Worm (Caenorhabditis elegans) whole organism, young adult: ENCODE measurements around the gene gnrr-2.

ENCODE experiments used
- B0261.1 ChIP-seq: sonication (generic microtip); optimal IDR thresholded peaks from 2 replicates; lab custom pipeline; 2016; ENCODE audit warnings: mild to moderate bottlenecking, missing genetic modification characterization, moderate library complexity, missing compliant biosample characterization
- C17E4.6 ChIP-seq: fragments of 200-800 bp; sonication (Bioruptor generic); IDR thresholded peaks from 2 replicates; pipeline ENCODE4 v1.3.6; 2022; ENCODE audit warnings: missing genetic modification reagents, missing genetic modification characterization, missing compliant biosample characterization
- F10E7.11 ChIP-seq: sonication (generic microtip); optimal IDR thresholded peaks from 2 replicates; lab custom pipeline; 2017; ENCODE audit warnings: mild to moderate bottlenecking, missing genetic modification characterization, moderate library complexity, missing compliant biosample characterization
- F22D6.2 ChIP-seq: sonication (generic microtip); optimal IDR thresholded peaks from 2 replicates; lab custom pipeline; 2016; ENCODE audit warnings: mild to moderate bottlenecking, missing genetic modification characterization, missing compliant biosample characterization
- F37B4.10 ChIP-seq: fragments of 200-800 bp; sonication (Bioruptor generic); IDR thresholded peaks from 2 replicates; pipeline ENCODE4 v1.3.6; 2022; ENCODE audit warnings: missing genetic modification characterization, missing compliant biosample characterization
- ama-1 ChIP-seq, 3 experiments: fragments of 150-350 bp in 1 of 3; sonication (generic microtip) in 2 of 3; optimal IDR thresholded peaks; 2 replicates each; lab custom pipeline; 2014 to 2018; ENCODE audit warnings: missing biosample characterization in 2 of 3, missing genetic modification characterization in 2 of 3, missing genetic modification reagents in 2 of 3
- atf-7 ChIP-seq: sonication (generic microtip); optimal IDR thresholded peaks from 2 replicates; lab custom pipeline; 2017; ENCODE audit warnings: mild to moderate bottlenecking, missing genetic modification characterization, missing compliant biosample characterization
- attf-5 ChIP-seq: fragments of 200-800 bp; sonication (Bioruptor generic); optimal IDR thresholded peaks from 2 replicates; lab custom pipeline; 2018; ENCODE audit warnings: mild to moderate bottlenecking, missing genetic modification characterization, missing compliant biosample characterization
- ccch-3 ChIP-seq: fragments of 200-800 bp; sonication (Bioruptor generic); optimal IDR thresholded peaks from 2 replicates; lab custom pipeline; 2018; ENCODE audit warnings: mild to moderate bottlenecking, missing genetic modification characterization, missing compliant biosample characterization
- cebp-1 ChIP-seq, 2 experiments: fragments of 200-800 bp in 1 of 2; sonication (Bioruptor generic) in 1 of 2; sonication (generic microtip) in 1 of 2; IDR thresholded peaks in 1 of 2; optimal IDR thresholded peaks in 1 of 2; 2 replicates each; pipeline versions ENCODE4 v1.3.6 to Lab custom; 2017 to 2022; ENCODE audit warnings: missing compliant biosample characterization in 2 of 2, missing genetic modification characterization in 2 of 2, mild to moderate bottlenecking in 1 of 2, missing genetic modification reagents in 1 of 2, moderate library complexity in 1 of 2
- cebp-2 ChIP-seq: fragments of 200-800 bp; sonication (Bioruptor generic); IDR thresholded peaks from 2 replicates; pipeline ENCODE4 v1.3.6; 2022; ENCODE audit warnings: missing genetic modification characterization, missing compliant biosample characterization
- ceh-100 ChIP-seq: fragments of 200-800 bp; sonication (Bioruptor generic); IDR thresholded peaks from 2 replicates; pipeline ENCODE4 v1.3.6; 2022; ENCODE audit warnings: missing genetic modification reagents, missing genetic modification characterization, missing compliant biosample characterization
- ceh-27 ChIP-seq: fragments of 200-800 bp; sonication (Bioruptor generic); optimal IDR thresholded peaks from 2 replicates; lab custom pipeline; 2018; ENCODE audit warnings: mild to moderate bottlenecking, missing genetic modification characterization, moderate library complexity, missing compliant biosample characterization
- ceh-79 ChIP-seq: sonication (generic microtip); optimal IDR thresholded peaks from 2 replicates; lab custom pipeline; 2017; ENCODE audit warnings: mild to moderate bottlenecking, missing genetic modification characterization, missing compliant biosample characterization
- die-1 ChIP-seq: sonication (generic microtip); optimal IDR thresholded peaks from 2 replicates; lab custom pipeline; 2016; ENCODE audit warnings: missing genotype, mild to moderate bottlenecking, missing genetic modification characterization, missing compliant biosample characterization
- dox-1 ChIP-seq: fragments of 200-800 bp; sonication (Bioruptor generic); IDR thresholded peaks from 2 replicates; pipeline ENCODE4 v1.3.6; 2022; ENCODE audit warnings: missing genetic modification reagents, missing genetic modification characterization, missing compliant biosample characterization
- dpff-1 ChIP-seq: sonication (generic microtip); optimal IDR thresholded peaks from 2 replicates; lab custom pipeline; 2017; ENCODE audit warnings: mild to moderate bottlenecking, missing genetic modification characterization, missing compliant biosample characterization
- egl-18 ChIP-seq: fragments of 200-800 bp; sonication (Bioruptor generic); IDR thresholded peaks from 2 replicates; pipeline ENCODE4 v1.3.6; 2022; ENCODE audit warnings: missing genetic modification reagents, missing genetic modification characterization, missing compliant biosample characterization
- ekl-4 ChIP-seq: fragments of 200-800 bp; sonication (Bioruptor generic); IDR thresholded peaks from 2 replicates; pipeline ENCODE4 v1.3.6; 2022; ENCODE audit warnings: missing genetic modification reagents, missing genetic modification characterization, missing compliant biosample characterization
- fkh-3 ChIP-seq: sonication (generic microtip); optimal IDR thresholded peaks from 2 replicates; lab custom pipeline; 2016; ENCODE audit warnings: mild to moderate bottlenecking, missing genetic modification characterization, missing compliant biosample characterization
- him-1 ChIP-seq: sonication (generic microtip); optimal IDR thresholded peaks from 2 replicates; lab custom pipeline; 2016; ENCODE audit warnings: missing genotype, missing genetic modification reagents, missing genetic modification characterization, missing compliant biosample characterization
- hsf-1 ChIP-seq: fragments of 200-800 bp; sonication (Bioruptor generic); IDR thresholded peaks from 2 replicates; pipeline ENCODE4 v1.3.6; 2022; ENCODE audit warnings: missing genetic modification reagents, missing genetic modification characterization, missing compliant biosample characterization
- lin-26 ChIP-seq: fragments of 200-800 bp; sonication (Bioruptor generic); IDR thresholded peaks from 2 replicates; pipeline ENCODE4 v1.3.6; 2022; ENCODE audit warnings: missing genetic modification reagents, missing genetic modification characterization, missing compliant biosample characterization
- lin-54 ChIP-seq: fragments of 200-800 bp; sonication (Bioruptor generic); optimal IDR thresholded peaks from 2 replicates; lab custom pipeline; 2018; ENCODE audit warnings: mild to moderate bottlenecking, missing genetic modification characterization, missing compliant biosample characterization
- madf-3 ChIP-seq: fragments of 200-800 bp; sonication (Bioruptor generic); IDR thresholded peaks from 2 replicates; pipeline ENCODE4 v1.3.6; 2022; ENCODE audit warnings: missing genetic modification reagents, missing genetic modification characterization, missing compliant biosample characterization
- madf-8 ChIP-seq: fragments of 200-800 bp; sonication (Bioruptor generic); conservative IDR thresholded peaks from 2 replicates; pipeline ENCODE4 v1.3.6; 2022; ENCODE audit warnings: missing genetic modification reagents, missing genetic modification characterization, missing compliant biosample characterization
- mes-4 ChIP-seq: sonication (generic microtip); optimal IDR thresholded peaks from 2 replicates; lab custom pipeline; 2016; ENCODE audit warnings: missing genotype, missing genetic modification characterization, missing compliant biosample characterization
- nfyb-1 ChIP-seq: fragments of 200-800 bp; sonication (Bioruptor generic); IDR thresholded peaks from 2 replicates; pipeline ENCODE4 v1.3.6; 2022; ENCODE audit warnings: missing genetic modification reagents, missing genetic modification characterization, missing compliant biosample characterization
- nhr-90 ChIP-seq: sonication (generic microtip); optimal IDR thresholded peaks from 2 replicates; lab custom pipeline; 2016; ENCODE audit warnings: missing genotype, mild to moderate bottlenecking, missing genetic modification characterization, missing compliant biosample characterization
- pbrm-1 ChIP-seq: fragments of 200-800 bp; sonication (Bioruptor generic); IDR thresholded peaks from 2 replicates; pipeline ENCODE4 v1.3.6; 2022; ENCODE audit warnings: missing genetic modification reagents, missing genetic modification characterization, missing compliant biosample characterization
- sea-2 ChIP-seq: fragments of 200-800 bp; sonication (Bioruptor generic); IDR thresholded peaks from 2 replicates; pipeline ENCODE4 v1.3.6; 2022; ENCODE audit warnings: missing genetic modification characterization, missing compliant biosample characterization
- snpc-1.1 ChIP-seq: sonication (generic microtip); optimal IDR thresholded peaks from 2 replicates; lab custom pipeline; 2017; ENCODE audit warnings: missing genetic modification characterization, mild to moderate bottlenecking, missing compliant biosample characterization, antibody characterized with exemption, moderate library complexity, missing genotype, missing genetic modification reagents; ENCODE audit not compliant: insufficient read depth
- snpc-3.4 ChIP-seq: sonication (generic microtip); optimal IDR thresholded peaks from 2 replicates; lab custom pipeline; 2017; ENCODE audit warnings: missing genetic modification characterization, mild to moderate bottlenecking, missing compliant biosample characterization, antibody characterized with exemption, moderate library complexity, missing genotype, missing genetic modification reagents
- snpc-4 ChIP-seq, 5 experiments: fragments of 150-350 bp in 1 of 5; sonication (generic microtip) in 4 of 5; optimal IDR thresholded peaks; 2 replicates each; lab custom pipeline; 2014 to 2018; ENCODE audit warnings: missing genetic modification characterization in 5 of 5, missing biosample characterization in 3 of 5, antibody characterized with exemption in 2 of 5, mild to moderate bottlenecking in 2 of 5, missing compliant biosample characterization in 2 of 5, missing genotype in 2 of 5, moderate library complexity in 2 of 5, missing genetic modification reagents in 1 of 5
- tbx-9 ChIP-seq: sonication (generic microtip); optimal IDR thresholded peaks from 2 replicates; lab custom pipeline; 2016; ENCODE audit warnings: borderline replicate concordance, missing genetic modification characterization, inconsistent platforms, missing compliant biosample characterization
- tlf-1 ChIP-seq: fragments of 200-800 bp; sonication (Bioruptor generic); optimal IDR thresholded peaks from 2 replicates; lab custom pipeline; 2018; ENCODE audit warnings: mild to moderate bottlenecking, missing genetic modification characterization, missing compliant biosample characterization
- zim-3 ChIP-seq: sonication (generic microtip); optimal IDR thresholded peaks from 2 replicates; lab custom pipeline; 2017; ENCODE audit warnings: mild to moderate bottlenecking, missing genetic modification characterization, moderate library complexity, missing compliant biosample characterization
- ztf-18 ChIP-seq: sonication (generic microtip); optimal IDR thresholded peaks from 2 replicates; lab custom pipeline; 2016; ENCODE audit warnings: missing genotype, mild to moderate bottlenecking, missing genetic modification characterization, missing compliant biosample characterization

gnrr-2 gene

DNA sequence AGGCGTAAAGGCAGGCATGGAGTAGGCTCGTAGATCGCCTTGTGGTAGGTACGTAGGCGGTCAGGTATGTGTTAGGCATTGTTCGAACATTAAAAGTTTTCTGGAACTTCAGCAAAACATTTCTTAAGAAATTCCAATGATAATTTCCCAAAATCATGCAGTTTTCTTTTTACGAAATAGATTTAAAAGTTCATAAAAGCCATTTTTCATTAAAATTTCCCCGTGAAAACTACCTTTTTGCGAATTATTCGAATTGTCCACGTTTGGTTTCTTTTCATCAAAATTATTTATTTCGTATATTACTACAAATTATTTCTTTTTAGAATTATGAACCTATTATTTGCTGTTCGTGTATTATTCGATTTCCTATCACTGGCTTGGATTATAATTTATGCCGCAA is 14.1 kb upstream of the gnrr-2 start, which contains the start of gene C15H11.13 (continued):
- TF ChIP-seq madf-8 (GFP tag; lab: Robert Waterston, UW), result no peak

DNA sequence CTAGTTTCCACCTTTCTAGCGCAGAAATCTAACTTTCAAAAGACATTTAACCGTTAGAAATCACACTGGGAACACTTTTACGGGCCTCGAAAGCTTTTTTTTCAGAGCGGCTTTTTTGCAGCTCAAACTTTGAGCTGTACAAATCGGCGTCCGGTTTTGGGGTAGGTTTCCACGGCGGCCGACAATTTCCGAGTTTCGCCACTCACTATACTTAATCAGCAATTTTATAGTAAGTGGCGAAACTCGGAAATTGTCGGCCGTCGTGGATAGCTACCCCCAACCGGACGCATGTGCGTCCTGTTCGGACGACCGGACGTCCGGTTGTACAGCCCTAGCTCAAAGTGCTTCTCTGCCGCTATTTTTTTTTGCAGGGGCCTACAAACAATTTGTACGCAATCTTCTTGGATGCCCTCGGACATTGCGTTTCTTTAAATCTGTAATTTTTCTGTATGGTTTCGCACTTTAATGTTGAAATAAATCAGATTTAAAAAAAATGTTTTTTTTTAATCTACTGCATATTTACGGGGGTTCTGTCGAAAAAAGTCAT is 12.7 kb upstream of the gnrr-2 start:
- TF ChIP-seq dpff-1 (tag; lab: Kevin White, UChicago) (no peak), pbrm-1 (GFP tag; lab: Robert Waterston, UW) (peak; percentile 54; the same call in 1 of the 2 replicates), fkh-3 (no peak), snpc-3.4 (tag; lab: Kevin White, UChicago) (peak; percentile 50), ceh-79 (tag; lab: Kevin White, UChicago) (no peak), atf-7 (no peak), snpc-1.1 (peak; percentile 83), ccch-3 (GFP tag; lab: Kevin White, UChicago) (no peak), him-1 (tag; lab: Kevin White, UChicago) (peak; percentile 27), snpc-4 (GFP tag; optimal IDR thresholded peaks at IDR 0.05; lab: Kevin White, UChicago) (peak; percentile 80), snpc-4 (tag; optimal IDR thresholded peaks at IDR 0.05; lab: Kevin White, UChicago) (peak in 3 of 4 experiments; percentile 84 to 96 (median 93)), lin-54 (GFP tag; lab: Kevin White, UChicago) (no peak), F37B4.10 (0 out of 2 replicates have a peak, but pooled peaks have one; percentile 79), C17E4.6 (no peak), F10E7.11 (tag; lab: Kevin White, UChicago) (no peak)

DNA sequence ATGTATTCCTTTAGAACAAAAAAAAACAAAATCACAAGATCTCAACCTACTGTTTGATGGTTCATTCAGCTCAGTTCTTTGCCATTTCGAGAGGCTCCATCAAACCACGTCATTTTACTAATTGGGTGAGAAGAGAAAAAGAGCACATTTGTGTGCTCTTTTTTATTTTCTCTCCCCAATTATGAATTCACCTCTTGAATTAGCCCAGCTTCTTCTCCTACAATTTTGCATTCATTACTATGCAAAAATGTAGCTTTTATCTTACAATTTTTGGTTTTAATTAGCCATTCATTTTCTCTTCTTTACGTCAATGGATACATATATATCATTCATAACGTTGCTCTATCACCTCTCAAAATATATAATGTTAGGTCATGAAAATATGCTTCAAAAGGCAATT is 3.2 kb upstream of the gnrr-2 start:
- TF ChIP-seq ceh-27 (GFP tag; lab: Kevin White, UChicago) (no peak), F22D6.2 (tag; lab: Kevin White, UChicago) (no peak), B0261.1 (tag; lab: Kevin White, UChicago) (no peak), egl-18 (GFP tag; lab: Robert Waterston, UW) (no peak), attf-5 (GFP tag; lab: Kevin White, UChicago) (no peak), cebp-1 (GFP tag; IDR thresholded peaks at IDR 0.05; lab: Robert Waterston, UW) (no peak), cebp-1 (tag; optimal IDR thresholded peaks at IDR 0.05; lab: Kevin White, UChicago) (no peak), ceh-100 (GFP tag; lab: Robert Waterston, UW) (no peak)

DNA sequence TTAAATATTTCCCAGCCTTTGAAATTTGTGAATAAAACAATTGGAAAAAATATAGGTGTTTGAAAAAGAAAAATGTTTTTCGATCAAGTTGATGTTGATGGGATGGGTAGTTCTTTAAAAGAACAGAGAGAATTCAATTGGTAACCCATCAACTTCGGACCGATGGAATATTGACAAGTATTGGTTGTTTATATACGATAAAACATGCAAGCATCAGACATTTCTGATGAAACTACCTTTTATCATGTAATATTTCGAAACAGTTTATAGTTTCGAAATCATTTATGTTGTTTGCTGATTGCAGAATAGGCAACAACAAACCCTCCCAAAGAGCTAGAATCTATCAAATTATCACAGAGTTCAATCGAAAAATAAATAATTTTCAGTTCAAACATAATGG is 1.0 kb downstream of the gnrr-2 start:
- no peak for TF ChIP-seq cebp-1 (GFP tag; IDR thresholded peaks at IDR 0.05; lab: Robert Waterston, UW)
- peak; percentile 87 for TF ChIP-seq cebp-1 (tag; optimal IDR thresholded peaks at IDR 0.05; lab: Kevin White, UChicago)
- no peak for TF ChIP-seq zim-3
- no peak for TF ChIP-seq mes-4 (tag; lab: Kevin White, UChicago)
- no peak for TF ChIP-seq ztf-18 (tag; lab: Kevin White, UChicago)
- no peak for TF ChIP-seq ceh-27 (GFP tag; lab: Kevin White, UChicago)
- TF ChIP-seq lin-54 (GFP tag; lab: Kevin White, UChicago), result no peak
- TF ChIP-seq cebp-2 (GFP tag; lab: Robert Waterston, UW), result 0 out of 2 replicates have a peak, but pooled peaks have one; percentile 13
- no peak for TF ChIP-seq snpc-4 (GFP tag; optimal IDR thresholded peaks at IDR 0.05; lab: Kevin White, UChicago)
- TF ChIP-seq snpc-4 (tag; optimal IDR thresholded peaks at IDR 0.05; lab: Kevin White, UChicago), result peak in 2 of 4 experiments; percentile 85

DNA sequence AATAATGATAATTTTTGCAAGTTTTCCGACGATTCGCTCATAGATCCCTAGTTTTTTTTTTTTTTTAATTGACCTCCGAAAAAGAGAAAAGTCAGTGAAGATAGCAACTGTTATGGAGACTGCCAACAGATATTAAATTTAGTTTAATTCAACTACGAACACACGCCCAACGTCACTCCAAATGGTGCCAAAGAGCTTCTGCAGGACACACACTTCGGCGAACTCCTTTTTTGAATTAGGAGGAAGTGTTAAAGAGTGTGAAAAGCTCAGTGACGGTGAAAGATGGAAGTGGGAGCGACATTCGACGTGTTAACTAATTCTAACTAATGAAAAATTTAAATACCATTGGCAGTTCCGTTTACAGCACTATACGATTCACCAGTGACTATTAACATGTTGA is 3.1 kb downstream of the gnrr-2 start:
- TF ChIP-seq tbx-9 (tag; lab: Kevin White, UChicago) (no peak), cebp-1 (GFP tag; IDR thresholded peaks at IDR 0.05; lab: Robert Waterston, UW) (no peak; the same call in 1 of the 2 replicates), cebp-1 (tag; optimal IDR thresholded peaks at IDR 0.05; lab: Kevin White, UChicago) (peak; percentile 31), hsf-1 (GFP tag; lab: Robert Waterston, UW) (0 out of 2 replicates have a peak, but pooled peaks have one; percentile 32), nhr-90 (tag; lab: Kevin White, UChicago) (peak; percentile 65), ekl-4 (GFP tag; lab: Robert Waterston, UW) (0 out of 2 replicates have a peak, but pooled peaks have one; percentile 42), dox-1 (GFP tag; lab: Robert Waterston, UW) (no peak), snpc-4 (GFP tag; optimal IDR thresholded peaks at IDR 0.05; lab: Kevin White, UChicago) (no peak), snpc-4 (tag; optimal IDR thresholded peaks at IDR 0.05; lab: Kevin White, UChicago) (peak in 1 of 4 experiments; percentile 25), die-1 (peak; percentile 29), ama-1 (optimal IDR thresholded peaks at IDR 0.05; lab: Kevin White, UChicago) (peak; percentile 43), ama-1 (GFP tag; optimal IDR thresholded peaks at IDR 0.05; lab: Kevin White, UChicago) (peak in 1 of 2 experiments; percentile 60), madf-3 (GFP tag; lab: Robert Waterston, UW) (peak; percentile 13; the same call in 1 of the 2 replicates), ceh-79 (tag; lab: Kevin White, UChicago) (peak; percentile 12), lin-26 (GFP tag; lab: Robert Waterston, UW) (0 out of 2 replicates have a peak, but pooled peaks have one; percentile 12), sea-2 (GFP tag; lab: Robert Waterston, UW) (no peak), nfyb-1 (GFP tag; lab: Robert Waterston, UW) (0 out of 2 replicates have a peak, but pooled peaks have one; percentile 40), tlf-1 (peak; percentile 0)
